Worm (Caenorhabditis elegans): Measurements from ENCODE around the gene T19A5.3.

ce11 chrV:8928967-8929366, 14.9 kb downstream of the T19A5.3 start, which contains the start of gene H14N18.4:
- TF ChIP-seq W03F9.2 (tag; optimal IDR thresholded peaks at IDR 0.05) (no peak), him-1 (tag; optimal IDR thresholded peaks at IDR 0.05) (no peak), dao-5 (tag; optimal IDR thresholded peaks at IDR 0.05) (no peak)
